Worm (Caenorhabditis elegans): ENCODE data around the gene ttr-59.

Gene ttr-59

ce11 chrX:7316485-7317391 lies 12.9 kb upstream of the ttr-59 start, which contains the start of the genes spp-2 and spp-6:
Gene spp-2, minus strand, starts transcription at chrX:7316818.
Gene spp-6, plus strand, starts transcription at chrX:7317341.
- peak; percentile 79 for TF ChIP-seq Y53G8AR.9 (GFP tag; conservative IDR thresholded peaks at IDR 0.05)
- TF ChIP-seq D2030.7 (GFP tag; IDR thresholded peaks at IDR 0.05) = no peak
- TF ChIP-seq egl-18 (GFP tag; IDR thresholded peaks at IDR 0.05) = no peak
- peak; percentile 74 for TF ChIP-seq nhr-80 (tag; optimal IDR thresholded peaks at IDR 0.05)
- no peak for TF ChIP-seq ceh-58 (GFP tag; IDR thresholded peaks at IDR 0.05)
- TF ChIP-seq unc-62 (GFP tag; optimal IDR thresholded peaks at IDR 0.05) = no peak
- TF ChIP-seq F57C9.4 (tag; optimal IDR thresholded peaks at IDR 0.05) = no peak
- TF ChIP-seq Y56A3A.18 (GFP tag; IDR thresholded peaks at IDR 0.05) = no peak
- no peak for TF ChIP-seq F57A8.1 (GFP tag; optimal IDR thresholded peaks at IDR 0.05)
- TF ChIP-seq lin-35 (GFP tag; optimal IDR thresholded peaks at IDR 0.05) = no peak
- TF ChIP-seq dpl-1 (GFP tag; optimal IDR thresholded peaks at IDR 0.05) = no peak
- TF ChIP-seq madf-6 (GFP tag; IDR thresholded peaks at IDR 0.05) = no peak
- no peak for TF ChIP-seq F52B5.7 (tag; optimal IDR thresholded peaks at IDR 0.05)
- TF ChIP-seq ZK185.1 (tag; optimal IDR thresholded peaks at IDR 0.05; ENCODE audit: poor library complexity, severe bottlenecking) = peak; percentile 3
- TF ChIP-seq C17E4.6 (GFP tag; IDR thresholded peaks at IDR 0.05) = no peak
- TF ChIP-seq pha-4 (tag; optimal IDR thresholded peaks at IDR 0.05) = no peak
- peak; percentile 49 for TF ChIP-seq atf-7 (tag; optimal IDR thresholded peaks at IDR 0.05)
- TF ChIP-seq cebp-1 (GFP tag; IDR thresholded peaks at IDR 0.05) = no peak
- peak; percentile 24 for TF ChIP-seq cebp-1 (tag; optimal IDR thresholded peaks at IDR 0.05)
- TF ChIP-seq hmg-20 (GFP tag; IDR thresholded peaks at IDR 0.05) = no peak
- 0 out of 2 replicates have a peak, but pooled peaks have one; percentile 24 for TF ChIP-seq cebp-2 (GFP tag; IDR thresholded peaks at IDR 0.05)
- TF ChIP-seq ama-1 (optimal IDR thresholded peaks at IDR 0.05) = no peak
- TF ChIP-seq ama-1 (GFP tag; optimal IDR thresholded peaks at IDR 0.05) = no peak
- no peak for TF ChIP-seq tbx-9 (tag; optimal IDR thresholded peaks at IDR 0.05; ENCODE audit: borderline replicate concordance)
- TF ChIP-seq B0336.3 (GFP tag; IDR thresholded peaks at IDR 0.05) = peak; percentile 35; the same call in 1 of the 2 replicates
- TF ChIP-seq nhr-90 (tag; optimal IDR thresholded peaks at IDR 0.05) = no peak
- no peak for TF ChIP-seq F23B12.7 (tag; optimal IDR thresholded peaks at IDR 0.05; ENCODE audit: insufficient read depth)
- no peak for TF ChIP-seq fkh-3 (tag; optimal IDR thresholded peaks at IDR 0.05)
- TF ChIP-seq B0019.2 (GFP tag; conservative IDR thresholded peaks at IDR 0.05) = no peak
- no peak for TF ChIP-seq lin-26 (GFP tag; IDR thresholded peaks at IDR 0.05)
- 0 out of 2 replicates have a peak, but pooled peaks have one; percentile 6 for TF ChIP-seq hmg-1.2 (GFP tag; IDR thresholded peaks at IDR 0.05)
- no peak for TF ChIP-seq athp-1 (tag; optimal IDR thresholded peaks at IDR 0.05)
- TF ChIP-seq lin-54 (GFP tag; optimal IDR thresholded peaks at IDR 0.05) = peak; percentile 24
- no peak for TF ChIP-seq hlh-12 (tag; optimal IDR thresholded peaks at IDR 0.05)
- 0 out of 2 replicates have a peak, but pooled peaks have one; percentile 21 for TF ChIP-seq egl-44 (GFP tag; IDR thresholded peaks at IDR 0.05)
- no peak for TF ChIP-seq hsf-1 (GFP tag; IDR thresholded peaks at IDR 0.05)
- TF ChIP-seq nfyb-1 (GFP tag; IDR thresholded peaks at IDR 0.05) = peak; percentile 80
- no peak for TF ChIP-seq hrde-1 (tag; optimal IDR thresholded peaks at IDR 0.05; ENCODE audit: borderline replicate concordance)
- TF ChIP-seq mcd-1 (GFP tag; IDR thresholded peaks at IDR 0.05) = 0 out of 2 replicates have a peak, but pooled peaks have one; percentile 16
- TF ChIP-seq K11D2.4 (GFP tag; IDR thresholded peaks at IDR 0.05) = no peak

Data from whole organism, young adult.